Fruit fly (Drosophila melanogaster): ENCODE data around the gene CG13599.

The CG13599 gene

DNA sequence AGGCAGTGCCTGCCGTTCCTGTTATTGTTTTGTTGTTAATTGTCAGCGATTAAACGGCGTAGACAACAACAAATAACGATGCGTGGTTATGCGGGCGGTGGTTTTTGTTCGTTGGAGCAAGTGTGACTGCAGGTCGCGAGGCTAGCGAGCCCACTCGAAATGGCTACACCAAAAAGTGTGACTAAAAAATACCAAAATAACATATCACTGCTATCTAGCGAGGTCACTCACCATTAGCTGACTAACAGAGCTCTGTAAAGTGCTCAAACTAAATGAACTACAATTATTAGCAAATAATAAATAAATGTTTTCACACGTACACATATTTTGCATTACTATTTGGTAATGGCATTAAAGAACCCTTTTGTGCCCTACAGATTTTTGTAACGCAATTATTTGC lies 41.5 kb upstream of the CG13599 start, which contains the start of gene Pli (continued):
- no peak for TF ChIP-seq CG3847 (GFP tag; IDR thresholded peaks at IDR 0.05)
- TF ChIP-seq sima (GFP tag; optimal IDR thresholded peaks at IDR 0.05) = no peak
- TF ChIP-seq CG2202 (tag; optimal IDR thresholded peaks at IDR 0.05) = no peak
- TF ChIP-seq C15 (GFP tag; IDR thresholded peaks at IDR 0.05) = no peak
- TF ChIP-seq MESR4 (GFP tag; optimal IDR thresholded peaks at IDR 0.05) = peak; percentile 28
- no peak for TF ChIP-seq hth (optimal IDR thresholded peaks at IDR 0.05)
- TF ChIP-seq en (GFP tag; optimal IDR thresholded peaks at IDR 0.05) = no peak
- no peak for TF ChIP-seq ap (GFP tag; IDR thresholded peaks at IDR 0.05)
- no peak for TF ChIP-seq CG6683 (GFP tag; optimal IDR thresholded peaks at IDR 0.05)
- peak; percentile 8 for TF ChIP-seq CG4707 (GFP tag; optimal IDR thresholded peaks at IDR 0.05)
- no peak for TF ChIP-seq CG16779 (GFP tag; IDR thresholded peaks at IDR 0.05)
- no peak for TF ChIP-seq H15 (GFP tag; IDR thresholded peaks at IDR 0.05)
- TF ChIP-seq CG8089 (GFP tag; optimal IDR thresholded peaks at IDR 0.05) = no peak
- no peak for TF ChIP-seq eve (GFP tag; optimal IDR thresholded peaks at IDR 0.05)
- no peak for TF ChIP-seq CG11695 (GFP tag; IDR thresholded peaks at IDR 0.05)
- TF ChIP-seq sim (GFP tag; IDR thresholded peaks at IDR 0.05) = no peak
- no peak for TF ChIP-seq org-1 (GFP tag; optimal IDR thresholded peaks at IDR 0.05)
- TF ChIP-seq CG9876 (GFP tag; optimal IDR thresholded peaks at IDR 0.05) = no peak
- TF ChIP-seq CG12236 (GFP tag; optimal IDR thresholded peaks at IDR 0.05) = no peak
- TF ChIP-seq corto (GFP tag; optimal IDR thresholded peaks at IDR 0.05) = no peak
- peak; percentile 46 for TF ChIP-seq Nf-YC (tag; optimal IDR thresholded peaks at IDR 0.05)
- TF ChIP-seq dpn (GFP tag; optimal IDR thresholded peaks at IDR 0.05) = peak in 1 of 2 experiments; percentile 29
- no peak for TF ChIP-seq Side (GFP tag; optimal IDR thresholded peaks at IDR 0.05)
- no peak for TF ChIP-seq ac (GFP tag; optimal IDR thresholded peaks at IDR 0.05)
- no peak for TF ChIP-seq CG6654 (GFP tag; optimal IDR thresholded peaks at IDR 0.05)
- TF ChIP-seq chif (GFP tag; optimal IDR thresholded peaks at IDR 0.05) = no peak
- no peak for TF ChIP-seq CG4360 (GFP tag; IDR thresholded peaks at IDR 0.05)
- peak; percentile 64 for TF ChIP-seq kni (GFP tag; optimal IDR thresholded peaks at IDR 0.05)
- no peak for TF ChIP-seq CG6791 (GFP tag; IDR thresholded peaks at IDR 0.05; ENCODE audit: partially characterized antibody)
- TF ChIP-seq ssp (GFP tag; IDR thresholded peaks at IDR 0.05) = no peak
- no peak for TF ChIP-seq vfl (GFP tag; optimal IDR thresholded peaks at IDR 0.05)
- TF ChIP-seq CG1647 (GFP tag; optimal IDR thresholded peaks at IDR 0.05) = no peak
- no peak for TF ChIP-seq esg (GFP tag; conservative IDR thresholded peaks at IDR 0.05)
- TF ChIP-seq onecut (GFP tag; IDR thresholded peaks at IDR 0.05) = no peak
- TF ChIP-seq sna (GFP tag; IDR thresholded peaks at IDR 0.05; ENCODE audit: partially characterized antibody) = no peak
- TF ChIP-seq CG3838 (GFP tag; optimal IDR thresholded peaks at IDR 0.05) = no peak
- no peak for TF ChIP-seq slbo (GFP tag; IDR thresholded peaks at IDR 0.05)
- TF ChIP-seq CG32772 (GFP tag; IDR thresholded peaks at IDR 0.05) = no peak
- TF ChIP-seq CG7357 (GFP tag; IDR thresholded peaks at IDR 0.05) = no peak
- TF ChIP-seq slou (GFP tag; optimal IDR thresholded peaks at IDR 0.05) = no peak
- TF ChIP-seq CG10366 (GFP tag; IDR thresholded peaks at IDR 0.05) = no peak
- TF ChIP-seq Rfx (GFP tag; IDR thresholded peaks at IDR 0.05) = no peak
- TF ChIP-seq danr (GFP tag; IDR thresholded peaks at IDR 0.05) = no peak
- no peak for TF ChIP-seq tna (GFP tag; IDR thresholded peaks at IDR 0.05; ENCODE audit: partially characterized antibody)
- no peak for TF ChIP-seq run (tag; optimal IDR thresholded peaks at IDR 0.05)
- TF ChIP-seq CG43689 (GFP tag; IDR thresholded peaks at IDR 0.05) = no peak
- TF ChIP-seq croc (GFP tag; conservative IDR thresholded peaks at IDR 0.05) = no peak
- TF ChIP-seq CG30431 (GFP tag; optimal IDR thresholded peaks at IDR 0.05) = no peak
- peak; percentile 22 for TF ChIP-seq HmgD (GFP tag; optimal IDR thresholded peaks at IDR 0.05)
- no peak for TF ChIP-seq CG34224 (GFP tag; IDR thresholded peaks at IDR 0.05; ENCODE audit: partially characterized antibody)
- no peak for TF ChIP-seq CG7928 (GFP tag; optimal IDR thresholded peaks at IDR 0.05)
- no peak for TF ChIP-seq ERR (GFP tag; optimal IDR thresholded peaks at IDR 0.05)
- no peak for TF ChIP-seq unc-4 (GFP tag; IDR thresholded peaks at IDR 0.05; ENCODE audit: partially characterized antibody)
